Fruit fly (Drosophila melanogaster): ENCODE measurements around the gene Bin1.

Gene Bin1

dm6 chr3R:16234745-16235149 lies 45.4 kb upstream of the Bin1 start (continued):
- TF ChIP-seq CG4318 (GFP tag; optimal IDR thresholded peaks at IDR 0.05) (peak; percentile 79), CG1621 (tag; optimal IDR thresholded peaks at IDR 0.05) (peak; percentile 45), svp (GFP tag) (peak; percentile 78), fd85E (GFP tag; optimal IDR thresholded peaks at IDR 0.05) (no peak), Hr39 (GFP tag; optimal IDR thresholded peaks at IDR 0.05) (peak; percentile 78), CG6808 (GFP tag; optimal IDR thresholded peaks at IDR 0.05) (peak; percentile 92), achi (GFP tag; optimal IDR thresholded peaks at IDR 0.05) (peak; percentile 83), CG32006 (GFP tag; optimal IDR thresholded peaks at IDR 0.05) (peak; percentile 95)

- TF ChIP-seq Met (GFP tag; optimal IDR thresholded peaks at IDR 0.05) (no peak), CG8319 (GFP tag; optimal IDR thresholded peaks at IDR 0.05) (peak; percentile 49), CG6854 (GFP tag; optimal IDR thresholded peaks at IDR 0.05) (peak; percentile 21), CG1621 (tag; optimal IDR thresholded peaks at IDR 0.05) (peak; percentile 24)
Observed at dm6 chr3R:16234298-16234697, 44.9 kb upstream of the Bin1 start.

dm6 chr3R:16232569-16232968 lies 43.2 kb upstream of the Bin1 start:
- TF ChIP-seq CG16779 (tag; optimal IDR thresholded peaks at IDR 0.05) = peak; percentile 18
- peak; percentile 18 for TF ChIP-seq Eip93F (GFP tag; optimal IDR thresholded peaks at IDR 0.05)
- TF ChIP-seq ss (GFP tag; optimal IDR thresholded peaks at IDR 0.05) = peak; percentile 23 to 41
- TF ChIP-seq CG6276 (GFP tag; optimal IDR thresholded peaks at IDR 0.05) = peak; percentile 44
- TF ChIP-seq CG6792 (GFP tag; optimal IDR thresholded peaks at IDR 0.05) = no peak
- TF ChIP-seq CG6854 (GFP tag; optimal IDR thresholded peaks at IDR 0.05) = peak; percentile 88
- TF ChIP-seq Lpt (GFP tag; optimal IDR thresholded peaks at IDR 0.05) = peak; percentile 36
- no peak for TF ChIP-seq Gug (GFP tag; IDR thresholded peaks at IDR 0.05)

dm6 chr3R:16231385-16232307 lies 42.3 kb upstream of the Bin1 start:
- TF ChIP-seq CG31627 (GFP tag; optimal IDR thresholded peaks at IDR 0.05) (peak; percentile 62), CG8632 (GFP tag; optimal IDR thresholded peaks at IDR 0.05) (peak; percentile 70), fd85E (GFP tag; optimal IDR thresholded peaks at IDR 0.05) (no peak), net (GFP tag; optimal IDR thresholded peaks at IDR 0.05) (peak; percentile 74), CG15336 (GFP tag; IDR thresholded peaks at IDR 0.05) (no peak), pdm3 (GFP tag; optimal IDR thresholded peaks at IDR 0.05) (peak; percentile 81), CG9139 (GFP tag; optimal IDR thresholded peaks at IDR 0.05) (peak; percentile 13), CG6808 (GFP tag; optimal IDR thresholded peaks at IDR 0.05) (peak; percentile 67), cyc (GFP tag; optimal IDR thresholded peaks at IDR 0.05) (peak; percentile 42), svp (GFP tag) (peak; percentile 81), esn (GFP tag; optimal IDR thresholded peaks at IDR 0.05) (peak; percentile 70), Met (GFP tag; optimal IDR thresholded peaks at IDR 0.05) (peak; percentile 65), eg (GFP tag; IDR thresholded peaks at IDR 0.05) (no peak), dac (GFP tag; optimal IDR thresholded peaks at IDR 0.05) (peak; percentile 44), lz (GFP tag; optimal IDR thresholded peaks at IDR 0.05) (peak; percentile 43), fkh (GFP tag; optimal IDR thresholded peaks at IDR 0.05) (peak; percentile 55), CG7368 (GFP tag; optimal IDR thresholded peaks at IDR 0.05) (peak; percentile 64), CG10669 (GFP tag; optimal IDR thresholded peaks at IDR 0.05) (peak; percentile 78), Eip78C (GFP tag) (peak; percentile 88), CG4318 (GFP tag; optimal IDR thresholded peaks at IDR 0.05) (peak; percentile 72), acj6 (GFP tag; optimal IDR thresholded peaks at IDR 0.05) (peak; percentile 80), CG32006 (GFP tag; optimal IDR thresholded peaks at IDR 0.05) (peak; percentile 88), Hr39 (GFP tag; optimal IDR thresholded peaks at IDR 0.05) (peak; percentile 78), dsx (GFP tag; optimal IDR thresholded peaks at IDR 0.05; ENCODE audit: poor library complexity, severe bottlenecking) (peak; percentile 51), fd59A (GFP tag; optimal IDR thresholded peaks at IDR 0.05) (peak; percentile 76), Smox (GFP tag; optimal IDR thresholded peaks at IDR 0.05) (peak; percentile 50), Sox14 (GFP tag; optimal IDR thresholded peaks at IDR 0.05) (peak; percentile 64), Lpt (GFP tag; optimal IDR thresholded peaks at IDR 0.05) (peak; percentile 43), achi (GFP tag; optimal IDR thresholded peaks at IDR 0.05) (peak; percentile 71), Blimp-1 (GFP tag; optimal IDR thresholded peaks at IDR 0.05) (peak; percentile 3), CG3032 (tag; optimal IDR thresholded peaks at IDR 0.05) (peak; percentile 77), CG16779 (tag; optimal IDR thresholded peaks at IDR 0.05) (peak; percentile 75), CG11902 (GFP tag; optimal IDR thresholded peaks at IDR 0.05) (peak; percentile 71), Sox15 (GFP tag; optimal IDR thresholded peaks at IDR 0.05) (peak; percentile 65)

Data from whole organism, prepupa.